Worm (Caenorhabditis elegans): ENCODE data around the gene F10G7.12.

Gene F10G7.12

ce11 chrII:4696055-4696454, 6.5 kb downstream of the F10G7.12 start (continued):
- TF ChIP-seq xnd-1 (tag; optimal IDR thresholded peaks at IDR 0.05) (peak; percentile 52), atf-7 (tag; optimal IDR thresholded peaks at IDR 0.05) (no peak), ceh-79 (tag; optimal IDR thresholded peaks at IDR 0.05) (no peak), ztf-3 (GFP tag; optimal IDR thresholded peaks at IDR 0.05) (no peak), F33H1.4 (GFP tag; IDR thresholded peaks at IDR 0.05) (no peak; the same call in 1 of the 2 replicates), hlh-12 (tag; optimal IDR thresholded peaks at IDR 0.05) (no peak), ZK185.1 (tag; optimal IDR thresholded peaks at IDR 0.05; ENCODE audit: poor library complexity, severe bottlenecking) (no peak), cebp-1 (GFP tag; IDR thresholded peaks at IDR 0.05) (no peak), cebp-1 (tag; optimal IDR thresholded peaks at IDR 0.05) (no peak), ztf-18 (tag; optimal IDR thresholded peaks at IDR 0.05) (no peak), K12H6.12 (tag; optimal IDR thresholded peaks at IDR 0.05) (no peak), sea-2 (GFP tag; IDR thresholded peaks at IDR 0.05) (no peak), sptf-2 (GFP tag; optimal IDR thresholded peaks at IDR 0.05) (no peak), ceh-27 (GFP tag; optimal IDR thresholded peaks at IDR 0.05) (no peak), lin-54 (GFP tag; optimal IDR thresholded peaks at IDR 0.05) (no peak), lsy-27 (tag; optimal IDR thresholded peaks at IDR 0.05; ENCODE audit: borderline replicate concordance, insufficient read depth) (no peak), ekl-4 (GFP tag; IDR thresholded peaks at IDR 0.05) (peak; percentile 56; the same call in 1 of the 2 replicates), repo-1 (tag; optimal IDR thresholded peaks at IDR 0.05) (no peak), nfya-1 (tag; optimal IDR thresholded peaks at IDR 0.05; ENCODE audit: borderline replicate concordance, insufficient read depth) (no peak), lin-35 (GFP tag; optimal IDR thresholded peaks at IDR 0.05) (no peak), hmg-20 (GFP tag; IDR thresholded peaks at IDR 0.05) (no peak), F52B5.7 (tag; optimal IDR thresholded peaks at IDR 0.05) (no peak), F57A8.1 (GFP tag; optimal IDR thresholded peaks at IDR 0.05) (no peak), rec-8 (tag; optimal IDR thresholded peaks at IDR 0.05) (no peak), nhr-179 (tag; optimal IDR thresholded peaks at IDR 0.05) (no peak), lin-26 (GFP tag; IDR thresholded peaks at IDR 0.05) (no peak), die-1 (tag; optimal IDR thresholded peaks at IDR 0.05) (no peak), F23B12.7 (tag; optimal IDR thresholded peaks at IDR 0.05; ENCODE audit: insufficient read depth) (no peak), F22D6.2 (tag; optimal IDR thresholded peaks at IDR 0.05) (no peak), hlh-26 (GFP tag; conservative IDR thresholded peaks at IDR 0.05) (no peak), snpc-4 (GFP tag; optimal IDR thresholded peaks at IDR 0.05) (no peak), snpc-4 (tag; optimal IDR thresholded peaks at IDR 0.05) (peak in 1 of 4 experiments; percentile 45), madf-6 (GFP tag; IDR thresholded peaks at IDR 0.05) (peak; percentile 69), F37B4.10 (GFP tag; IDR thresholded peaks at IDR 0.05) (no peak), Y53G8AR.9 (GFP tag; conservative IDR thresholded peaks at IDR 0.05) (0 out of 2 replicates have a peak, but pooled peaks have one; percentile 61), tlf-1 (GFP tag; optimal IDR thresholded peaks at IDR 0.05) (no peak), T26A5.8 (tag; optimal IDR thresholded peaks at IDR 0.05) (no peak), aptf-3 (GFP tag; IDR thresholded peaks at IDR 0.05) (no peak), B0261.1 (tag; optimal IDR thresholded peaks at IDR 0.05) (no peak), cebp-2 (GFP tag; IDR thresholded peaks at IDR 0.05) (no peak), ama-1 (optimal IDR thresholded peaks at IDR 0.05) (no peak), ama-1 (GFP tag; optimal IDR thresholded peaks at IDR 0.05) (no peak), mel-28 (tag; optimal IDR thresholded peaks at IDR 0.05; ENCODE audit: borderline replicate concordance) (no peak), ets-4 (GFP tag; optimal IDR thresholded peaks at IDR 0.05) (no peak), ceh-58 (GFP tag; IDR thresholded peaks at IDR 0.05) (no peak), zim-3 (tag; optimal IDR thresholded peaks at IDR 0.05) (no peak), ceh-91 (GFP tag; IDR thresholded peaks at IDR 0.05) (no peak), egl-44 (GFP tag; IDR thresholded peaks at IDR 0.05) (no peak), mes-4 (tag; optimal IDR thresholded peaks at IDR 0.05) (no peak), nhr-27 (tag; optimal IDR thresholded peaks at IDR 0.05) (peak; percentile 56)
